Fruit fly (Drosophila melanogaster) whole organism, wandering third instar larva: Measurements from ENCODE around the gene Miga.

ENCODE experiments used
- Dif ChIP-seq: fragments of 200-275, 200-300 bp; sonication (Bioruptor generic); optimal IDR thresholded peaks from 2 replicates; lab custom pipeline; 2018; ENCODE audit warnings: missing biosample characterization, missing genetic modification characterization; ENCODE audit not compliant: partially characterized antibody
- Hnf4 ChIP-seq: fragments of 200-800 bp; sonication (Bioruptor generic); optimal IDR thresholded peaks from 2 replicates; lab custom pipeline; 2016; ENCODE audit warnings: missing biosample characterization, mild to moderate bottlenecking, missing genetic modification characterization
- OdsH ChIP-seq: fragments of 200-800 bp; sonication (Bioruptor generic); optimal IDR thresholded peaks from 2 replicates; lab custom pipeline; 2016; ENCODE audit warnings: missing biosample characterization, mild to moderate bottlenecking, missing genetic modification characterization
- br ChIP-seq: fragments of 200-800 bp; sonication (Bioruptor generic); optimal IDR thresholded peaks from 2 replicates; lab custom pipeline; 2016; ENCODE audit warnings: missing biosample characterization, missing genetic modification characterization
- ey ChIP-seq: fragments of 200-800 bp; sonication (Bioruptor generic); optimal IDR thresholded peaks from 2 replicates; lab custom pipeline; 2016; ENCODE audit warnings: missing biosample characterization, missing genetic modification characterization
- foxo ChIP-seq, 2 experiments: fragments of 200-800 bp; sonication (Bioruptor generic); optimal IDR thresholded peaks; 2 replicates in 1 of 2; 3 replicates in 1 of 2; lab custom pipeline; 2016 to 2017; ENCODE audit warnings: missing biosample characterization in 2 of 2, missing genetic modification characterization in 2 of 2
- h ChIP-seq: fragments of 200-800 bp; sonication (Bioruptor generic); optimal IDR thresholded peaks from 3 replicates; lab custom pipeline; 2016; ENCODE audit warnings: missing biosample characterization, mild to moderate bottlenecking, missing genetic modification characterization
- jim ChIP-seq: fragments of 175-275, 200-325 bp; sonication (Bioruptor generic); optimal IDR thresholded peaks from 2 replicates; lab custom pipeline; 2016; ENCODE audit warnings: missing biosample characterization, mild to moderate bottlenecking, missing genetic modification characterization
- psq ChIP-seq: fragments of 200-800 bp; sonication (Bioruptor generic); optimal IDR thresholded peaks from 3 replicates; lab custom pipeline; 2017; ENCODE audit warnings: missing biosample characterization, mild to moderate bottlenecking, missing genetic modification characterization, moderate library complexity
- sv ChIP-seq: fragments of 200-800 bp; sonication (Bioruptor generic); optimal IDR thresholded peaks from 3 replicates; lab custom pipeline; 2016; ENCODE audit warnings: missing biosample characterization, missing genetic modification characterization
- usp ChIP-seq: fragments of >200 bp; optimal IDR thresholded peaks from 2 replicates; lab custom pipeline; 2017; ENCODE audit warnings: missing biosample characterization, missing genetic modification characterization

dm6 chrX:8410349-8411240 is 27.0 kb downstream of the Miga start:
- TF ChIP-seq usp (no peak), psq (GFP tag; lab: Kevin White, UChicago) (no peak), Hnf4 (GFP tag; lab: Kevin White, UChicago) (no peak), sv (GFP tag; lab: Kevin White, UChicago) (no peak), jim (GFP tag; lab: Kevin White, UChicago) (no peak), Dif (peak; percentile 90), ey (GFP tag; lab: Kevin White, UChicago) (no peak), foxo (GFP tag; optimal IDR thresholded peaks at IDR 0.05; lab: Kevin White, UChicago) (no peak), h (GFP tag; lab: Kevin White, UChicago) (peak; percentile 46), OdsH (GFP tag; lab: Kevin White, UChicago) (no peak), br (peak; percentile 11)
